Worm (Caenorhabditis elegans) whole organism, dauer: ENCODE results near the gene neg-1.
"Not testable (repeated sequence)": the region's sequence is repeated elsewhere in the genome, so short reads cannot be mapped to it uniquely, and the experiment has no call there.

ENCODE experiments used
- unc-62 ChIP-seq: sonication (generic microtip); optimal IDR thresholded peaks from 2 replicates; lab custom pipeline; 2017; ENCODE audit warnings: missing biosample characterization, missing genetic modification reagents, missing genetic modification characterization

neg-1 gene

ce11 chrV:4359127-4359526 lies 15.5 kb downstream of the neg-1 start:
- TF ChIP-seq unc-62 (GFP tag; lab: Kevin White, UChicago) = no peak

DNA sequence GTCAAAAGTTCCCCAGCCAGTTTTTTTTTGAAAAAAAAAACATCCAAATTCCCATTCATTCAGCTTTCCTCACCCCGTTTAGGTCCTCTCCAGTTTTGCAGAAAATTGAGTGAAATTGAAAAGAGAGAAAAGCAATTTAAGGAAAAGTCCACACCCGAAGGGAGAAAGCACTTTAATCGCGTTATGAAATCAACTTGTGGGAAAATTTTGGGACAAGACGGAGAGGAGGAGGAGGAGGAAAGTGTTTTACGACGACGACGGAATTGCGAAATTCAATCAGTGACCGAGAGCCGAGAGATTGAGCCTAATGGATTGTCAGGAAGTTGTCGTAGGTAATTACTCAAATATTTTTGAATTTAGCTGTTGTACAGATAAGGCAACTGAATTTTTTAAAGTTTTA lies 17.3 kb downstream of the neg-1 start:
- no peak for TF ChIP-seq unc-62 (GFP tag; lab: Kevin White, UChicago)

DNA sequence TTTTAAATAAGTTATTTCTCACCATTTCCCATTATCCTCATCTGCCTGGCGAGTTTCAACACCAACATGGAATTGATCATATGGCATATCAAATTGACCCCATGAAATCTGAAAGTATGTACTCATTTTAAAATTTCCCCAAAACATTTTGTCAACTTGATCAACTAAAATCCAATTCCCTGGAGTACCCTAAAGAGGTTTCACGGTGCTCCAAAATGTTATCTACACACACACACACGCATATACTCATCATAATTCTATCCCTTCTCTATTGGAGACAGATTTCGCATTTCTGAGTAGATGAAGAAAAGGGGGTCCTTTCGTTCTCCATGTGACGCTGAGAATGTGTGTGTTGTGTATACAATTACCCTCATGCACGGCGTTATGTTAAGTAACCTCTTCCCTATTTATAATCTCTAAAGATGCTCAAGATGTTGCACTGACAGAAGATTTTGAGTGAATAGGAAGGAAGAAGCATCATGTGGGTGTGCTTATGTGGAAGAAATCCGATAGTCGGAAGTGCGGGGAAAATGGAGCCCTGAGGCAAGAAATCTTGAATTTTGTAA lies 18.5 kb downstream of the neg-1 start:
- TF ChIP-seq unc-62 (GFP tag; lab: Kevin White, UChicago) = no peak

DNA sequence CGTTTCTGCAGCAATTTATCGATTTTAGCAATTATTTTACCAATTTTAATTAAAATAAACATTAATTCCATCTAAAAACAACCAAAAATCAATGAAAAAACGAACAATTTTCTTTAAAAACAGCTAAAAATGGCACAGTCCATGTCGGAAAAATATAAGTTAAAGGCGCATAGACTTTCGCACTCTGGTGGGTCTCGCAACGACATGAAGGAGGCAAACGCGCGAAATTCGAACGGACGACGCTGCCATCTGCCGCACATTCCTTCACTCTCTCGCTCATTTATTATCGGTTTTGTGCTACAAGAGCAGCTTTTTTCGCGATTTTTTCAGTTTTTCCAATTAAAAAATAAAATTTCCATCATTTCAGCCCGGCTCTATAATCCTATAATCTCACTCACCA lies 27.9 kb downstream of the neg-1 start, which contains the start of gene mcm-7:
TSS of gene mcm-7 (plus strand) at position 368 of the 400 bp plus-strand sequence.
- TF ChIP-seq unc-62 (GFP tag; lab: Kevin White, UChicago) = no peak

DNA sequence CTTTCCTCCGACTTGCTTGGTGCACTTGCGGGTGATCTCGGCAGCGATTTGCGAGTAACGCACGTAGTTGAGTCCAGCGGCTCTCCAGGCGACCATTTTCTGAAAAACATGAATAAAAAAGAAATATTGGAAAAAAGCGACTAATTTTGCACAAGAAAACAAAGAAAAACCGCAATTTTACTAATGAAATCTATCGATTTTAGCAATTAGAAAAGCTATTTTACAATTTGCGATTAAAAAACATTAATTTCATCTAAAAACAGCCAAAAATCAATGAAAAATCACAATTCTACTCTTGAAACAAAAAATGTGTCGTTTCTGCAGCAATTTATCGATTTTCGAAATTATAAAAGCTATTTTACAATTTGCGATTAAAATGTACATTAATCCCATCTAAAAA lies 28.3 kb downstream of the neg-1 start, which contains the start of gene hpo-18:
TSS of gene hpo-18 (minus strand) at position 101 of the 400 bp plus-strand sequence.
- no peak for TF ChIP-seq unc-62 (GFP tag; lab: Kevin White, UChicago)

ce11 chrV:4345714-4346113 lies 29.0 kb downstream of the neg-1 start, which contains the start of gene figl-1:
Gene figl-1, minus strand, starts transcription at chrV:4345999.
- no peak for TF ChIP-seq unc-62 (GFP tag; lab: Kevin White, UChicago)

ce11 chrV:4341736-4342135 lies 32.9 kb downstream of the neg-1 start:
- TF ChIP-seq unc-62 (GFP tag; lab: Kevin White, UChicago) = no peak

DNA sequence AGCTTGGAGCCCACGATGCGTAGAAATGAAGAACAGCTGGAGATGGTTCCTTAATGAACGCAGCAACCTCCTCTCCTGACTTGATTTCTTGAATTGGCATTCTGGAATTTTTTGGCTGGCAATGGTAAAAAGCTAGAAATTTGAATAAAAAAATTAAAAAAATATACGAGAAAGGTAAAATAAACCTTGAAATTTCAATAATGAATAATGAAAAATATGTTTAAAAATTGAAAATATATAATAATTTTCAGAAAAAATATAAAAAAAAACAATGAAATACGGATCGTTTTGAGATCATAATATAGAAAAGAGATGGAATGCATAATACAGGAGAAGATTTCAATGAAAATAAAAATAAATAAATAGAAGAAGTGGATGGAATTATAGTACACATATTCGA lies 33.5 kb downstream of the neg-1 start, which contains the start of gene glrx-3:
TSS of gene glrx-3 (minus strand) at position 101 of the 400 bp plus-strand sequence.
- TF ChIP-seq unc-62 (GFP tag; lab: Kevin White, UChicago) = no peak

- no peak for TF ChIP-seq unc-62 (GFP tag; lab: Kevin White, UChicago)
Observed at ce11 chrV:4339479-4339878, 35.2 kb downstream of the neg-1 start.

- not testable (repeated sequence) for TF ChIP-seq unc-62 (GFP tag; lab: Kevin White, UChicago)
Observed at ce11 chrV:4336462-4336861, 38.2 kb downstream of the neg-1 start, which contains the start of gene irld-1. Gene irld-1, plus strand, starts transcription at chrV:4336762.

DNA sequence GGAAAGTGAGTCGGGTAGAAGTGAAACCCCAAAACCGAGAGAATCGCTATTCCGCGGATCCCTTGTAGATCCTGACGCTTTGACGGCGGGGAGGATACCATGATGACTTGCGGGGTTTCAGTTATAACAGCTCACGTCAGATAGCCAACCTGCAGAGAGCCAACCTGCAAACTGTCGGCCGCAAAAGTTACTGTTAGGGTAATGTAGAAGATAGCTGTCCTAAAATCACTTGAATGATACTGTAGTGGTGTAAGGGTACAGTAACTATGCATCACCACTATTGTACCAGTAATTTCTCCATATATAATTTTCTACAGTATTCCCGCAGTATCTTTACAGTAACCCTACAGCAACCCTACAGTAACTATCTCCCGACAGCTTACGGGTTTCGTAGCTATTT lies 42.2 kb downstream of the neg-1 start, which contains the start of gene oac-12:
TSS of gene oac-12 (minus strand) at position 101 of the 400 bp plus-strand sequence.
- no peak for TF ChIP-seq unc-62 (GFP tag; lab: Kevin White, UChicago)

DNA sequence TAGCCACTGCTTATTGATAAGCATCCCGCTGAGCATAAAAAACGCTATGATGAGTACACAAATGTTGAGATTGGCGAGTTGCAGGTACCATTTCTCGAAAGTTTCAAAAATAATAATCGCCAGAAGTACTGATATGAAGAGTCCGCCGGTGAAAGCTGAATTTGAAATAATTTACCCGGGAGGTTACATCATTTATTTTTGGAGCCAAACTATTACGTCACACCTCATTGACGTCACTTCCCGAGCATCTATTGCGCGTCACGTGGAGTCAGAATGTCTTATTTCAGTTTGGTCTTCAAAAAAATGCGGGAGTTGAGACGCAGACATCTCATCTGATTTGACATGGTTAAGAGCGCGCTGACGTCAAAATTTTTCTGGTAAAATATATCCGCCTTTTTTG lies 43.9 kb downstream of the neg-1 start:
- TF ChIP-seq unc-62 (GFP tag; lab: Kevin White, UChicago) = no peak

DNA sequence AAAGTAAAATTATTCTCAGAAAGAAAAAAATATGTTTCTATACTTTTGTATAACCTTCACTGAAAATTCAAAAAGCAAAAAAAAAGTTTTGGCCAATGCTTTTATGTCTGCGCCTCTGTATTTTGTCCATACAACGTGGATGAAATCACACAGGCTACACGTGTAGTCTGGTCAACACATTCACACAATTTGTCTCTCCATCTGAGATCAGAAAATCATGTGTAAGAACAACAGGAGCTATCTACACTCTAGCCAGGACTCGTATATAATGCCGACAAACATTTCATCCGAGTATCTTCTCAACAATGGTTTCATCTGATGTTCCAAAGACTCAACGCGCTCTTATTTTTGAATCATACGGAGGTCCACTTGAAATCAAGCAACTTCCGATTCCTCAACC lies 47.8 kb downstream of the neg-1 start, which contains the start of gene D2063.1:
TSS of gene D2063.1 (plus strand) at position 281 of the 400 bp plus-strand sequence.
- TF ChIP-seq unc-62 (GFP tag; lab: Kevin White, UChicago) = no peak

DNA sequence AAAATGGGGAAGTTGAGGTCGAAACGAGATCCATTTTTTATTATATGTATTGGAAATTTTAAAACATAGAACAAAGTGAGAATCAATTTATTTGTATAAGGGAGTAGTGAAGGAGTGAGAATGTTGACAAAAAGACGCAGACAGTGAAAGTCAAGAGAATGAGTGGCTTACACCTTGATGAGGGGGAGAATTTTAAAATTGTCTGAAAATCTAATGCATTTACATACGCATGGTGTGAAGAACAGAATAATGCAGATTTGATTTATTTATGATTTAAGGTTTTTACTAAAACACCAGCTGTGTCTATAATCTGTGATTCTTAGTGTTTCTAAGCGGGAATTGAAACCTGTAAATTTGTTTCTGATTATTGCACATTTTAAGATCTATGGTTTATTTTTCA lies 49.3 kb downstream of the neg-1 start, which contains the start of gene nhr-125:
TSS of gene nhr-125 (minus strand) at position 101 of the 400 bp plus-strand sequence.
- TF ChIP-seq unc-62 (GFP tag; lab: Kevin White, UChicago) = no peak
